Fruit fly (Drosophila melanogaster): ENCODE results near the gene Spec2.

Gene Spec2

dm6 chr3R:5658984-5659802, 35.3 kb upstream of the Spec2 start:
- TF ChIP-seq usp (GFP tag; optimal IDR thresholded peaks at IDR 0.05) (no peak), psq (optimal IDR thresholded peaks at IDR 0.05) (no peak), Dll (optimal IDR thresholded peaks at IDR 0.05) (no peak)

dm6 chr3R:5654692-5655181, 30.8 kb upstream of the Spec2 start, which contains the start of the genes elm and MED27:
TSS of gene elm (minus strand) at chr3R:5654861.
TSS of gene MED27 (plus strand) at chr3R:5655139.
- TF ChIP-seq psq (optimal IDR thresholded peaks at IDR 0.05) = no peak
- no peak for TF ChIP-seq usp (GFP tag; optimal IDR thresholded peaks at IDR 0.05)
- TF ChIP-seq CG8478 (optimal IDR thresholded peaks at IDR 0.05) = no peak
- no peak for TF ChIP-seq Dll (optimal IDR thresholded peaks at IDR 0.05)
- no peak for TF ChIP-seq EcR (GFP tag; optimal IDR thresholded peaks at IDR 0.05)
- no peak for TF ChIP-seq pan (optimal IDR thresholded peaks at IDR 0.05)

dm6 chr3R:5653887-5654286, 30.0 kb upstream of the Spec2 start:
- TF ChIP-seq Dll (optimal IDR thresholded peaks at IDR 0.05) (no peak), usp (GFP tag; optimal IDR thresholded peaks at IDR 0.05) (no peak), pan (optimal IDR thresholded peaks at IDR 0.05) (no peak), EcR (GFP tag; optimal IDR thresholded peaks at IDR 0.05) (no peak), CG8478 (optimal IDR thresholded peaks at IDR 0.05) (no peak), psq (optimal IDR thresholded peaks at IDR 0.05) (no peak)

DNA sequence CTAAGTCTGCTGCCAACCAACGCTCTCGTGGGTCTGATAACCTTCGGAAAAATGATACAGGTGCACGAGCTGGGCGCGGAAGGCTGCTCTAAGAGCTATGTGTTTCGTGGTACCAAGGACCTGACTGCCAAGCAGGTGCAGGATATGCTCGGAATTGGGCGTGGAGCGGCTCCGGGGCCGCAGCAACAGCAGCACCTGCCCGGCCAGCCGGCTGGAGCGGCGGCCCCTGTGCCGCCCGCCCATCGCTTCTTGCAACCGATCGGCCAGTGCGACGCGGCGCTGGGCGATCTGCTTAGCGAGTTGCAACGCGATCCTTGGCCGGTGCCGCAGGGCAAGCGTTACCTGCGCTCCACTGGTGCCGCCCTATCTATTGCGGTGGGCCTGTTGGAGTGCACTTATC, 26.0 kb upstream of the Spec2 start:
- no peak for TF ChIP-seq CG8478 (optimal IDR thresholded peaks at IDR 0.05)
- no peak for TF ChIP-seq psq (optimal IDR thresholded peaks at IDR 0.05)
- TF ChIP-seq pan (optimal IDR thresholded peaks at IDR 0.05) = no peak
- no peak for TF ChIP-seq Dll (optimal IDR thresholded peaks at IDR 0.05)
- no peak for TF ChIP-seq EcR (GFP tag; optimal IDR thresholded peaks at IDR 0.05)
- TF ChIP-seq usp (GFP tag; optimal IDR thresholded peaks at IDR 0.05) = no peak

DNA sequence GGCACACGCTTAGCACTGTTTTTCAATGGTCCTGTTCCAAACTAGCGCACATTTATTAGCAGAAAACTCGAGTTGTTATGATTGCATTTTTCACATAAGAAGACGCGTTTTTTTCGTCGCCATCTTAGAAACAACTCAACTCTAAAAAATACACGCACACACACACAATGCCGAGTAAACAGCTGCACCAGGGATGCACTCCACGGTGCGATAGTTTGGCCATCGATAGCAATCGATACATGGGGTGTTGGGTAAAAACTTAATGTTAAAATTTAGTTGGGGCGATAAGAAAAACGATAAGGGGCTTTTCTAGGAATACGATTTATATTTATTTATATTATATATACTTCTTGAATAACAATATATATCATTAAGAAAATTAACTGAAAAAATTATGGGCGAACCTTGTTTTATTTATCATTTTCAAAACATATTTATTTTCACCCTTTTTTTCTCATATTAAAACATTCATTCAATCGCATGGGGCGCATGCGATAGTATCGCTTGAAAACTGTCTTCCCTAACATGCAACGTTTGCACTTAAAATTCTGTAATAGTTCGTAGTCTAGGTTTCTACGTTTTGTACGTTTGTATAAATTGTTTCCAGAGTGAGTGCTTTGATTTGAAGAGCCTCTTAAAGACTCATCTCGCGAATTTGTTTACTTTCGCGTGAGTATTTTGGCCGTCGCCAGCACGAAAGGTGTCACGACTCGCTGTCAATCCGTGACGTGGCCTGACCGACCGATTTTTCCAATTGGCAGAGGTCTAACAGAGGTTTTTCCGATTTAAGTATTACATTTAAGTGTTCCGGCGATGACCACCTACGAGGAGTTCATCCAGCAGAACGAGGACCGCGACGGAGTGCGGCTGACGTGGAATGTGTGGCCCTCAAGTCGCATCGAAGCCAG, 24.9 kb upstream of the Spec2 start, which contains the start of the genes MTA1-like and Sec23:
Gene MTA1-like, minus strand, starts transcription at position 170 of the 908 bp plus-strand sequence.
Gene Sec23, plus strand, starts transcription at position 497 of the 908 bp plus-strand sequence.
- TF ChIP-seq CG8478 (optimal IDR thresholded peaks at IDR 0.05) (no peak), usp (GFP tag; optimal IDR thresholded peaks at IDR 0.05) (no peak), pan (optimal IDR thresholded peaks at IDR 0.05) (no peak), Dll (optimal IDR thresholded peaks at IDR 0.05) (no peak), EcR (GFP tag; optimal IDR thresholded peaks at IDR 0.05) (no peak), psq (optimal IDR thresholded peaks at IDR 0.05) (no peak)

DNA sequence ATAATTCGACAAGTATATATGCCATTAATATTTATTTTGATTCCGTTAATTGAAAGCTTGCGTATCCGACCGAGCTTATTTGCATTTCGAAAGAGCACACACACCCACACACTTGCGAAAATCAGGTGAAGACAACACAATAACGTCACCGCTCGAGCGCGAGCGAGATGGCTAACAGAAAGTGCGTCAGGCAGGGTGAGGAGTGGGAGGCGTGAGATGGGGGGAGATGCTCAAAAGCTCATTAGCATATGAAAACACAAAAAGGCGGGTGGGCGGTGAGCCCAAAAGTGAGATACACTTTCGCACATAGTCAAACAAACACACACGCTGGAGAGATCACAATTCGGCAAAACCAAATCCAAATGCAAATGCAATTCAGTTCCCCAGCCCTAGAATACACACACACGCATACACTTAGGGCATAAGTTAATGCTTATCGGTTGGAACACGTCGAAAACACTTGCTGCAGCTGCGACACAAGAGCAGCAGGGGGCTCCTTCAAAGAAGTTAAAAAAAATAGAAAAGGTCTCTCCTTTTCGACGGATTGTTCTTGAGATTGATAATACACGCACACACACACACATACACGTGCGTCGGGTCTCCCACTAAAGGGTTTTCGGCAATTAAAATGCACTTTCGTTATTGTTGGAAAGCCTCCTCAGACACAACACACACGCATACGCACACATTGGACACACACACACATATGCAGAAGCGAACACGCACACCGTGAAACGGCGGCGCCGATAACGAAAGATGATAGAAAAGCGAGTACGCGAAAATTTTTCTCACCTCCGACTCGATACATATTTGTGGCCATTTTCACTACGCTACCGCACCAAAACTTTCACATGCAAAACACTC, 24.0 kb upstream of the Spec2 start:
- no peak for TF ChIP-seq Dll (optimal IDR thresholded peaks at IDR 0.05)
- TF ChIP-seq pan (optimal IDR thresholded peaks at IDR 0.05) = no peak
- TF ChIP-seq psq (optimal IDR thresholded peaks at IDR 0.05) = no peak
- TF ChIP-seq usp (GFP tag; optimal IDR thresholded peaks at IDR 0.05) = no peak
- no peak for TF ChIP-seq CG8478 (optimal IDR thresholded peaks at IDR 0.05)
- no peak for TF ChIP-seq EcR (GFP tag; optimal IDR thresholded peaks at IDR 0.05)

dm6 chr3R:5643421-5643820, 19.5 kb upstream of the Spec2 start:
- TF ChIP-seq EcR (GFP tag; optimal IDR thresholded peaks at IDR 0.05) (no peak), Dll (optimal IDR thresholded peaks at IDR 0.05) (no peak), CG8478 (optimal IDR thresholded peaks at IDR 0.05) (no peak), psq (optimal IDR thresholded peaks at IDR 0.05) (no peak), pan (optimal IDR thresholded peaks at IDR 0.05) (no peak), usp (GFP tag; optimal IDR thresholded peaks at IDR 0.05) (no peak)

DNA sequence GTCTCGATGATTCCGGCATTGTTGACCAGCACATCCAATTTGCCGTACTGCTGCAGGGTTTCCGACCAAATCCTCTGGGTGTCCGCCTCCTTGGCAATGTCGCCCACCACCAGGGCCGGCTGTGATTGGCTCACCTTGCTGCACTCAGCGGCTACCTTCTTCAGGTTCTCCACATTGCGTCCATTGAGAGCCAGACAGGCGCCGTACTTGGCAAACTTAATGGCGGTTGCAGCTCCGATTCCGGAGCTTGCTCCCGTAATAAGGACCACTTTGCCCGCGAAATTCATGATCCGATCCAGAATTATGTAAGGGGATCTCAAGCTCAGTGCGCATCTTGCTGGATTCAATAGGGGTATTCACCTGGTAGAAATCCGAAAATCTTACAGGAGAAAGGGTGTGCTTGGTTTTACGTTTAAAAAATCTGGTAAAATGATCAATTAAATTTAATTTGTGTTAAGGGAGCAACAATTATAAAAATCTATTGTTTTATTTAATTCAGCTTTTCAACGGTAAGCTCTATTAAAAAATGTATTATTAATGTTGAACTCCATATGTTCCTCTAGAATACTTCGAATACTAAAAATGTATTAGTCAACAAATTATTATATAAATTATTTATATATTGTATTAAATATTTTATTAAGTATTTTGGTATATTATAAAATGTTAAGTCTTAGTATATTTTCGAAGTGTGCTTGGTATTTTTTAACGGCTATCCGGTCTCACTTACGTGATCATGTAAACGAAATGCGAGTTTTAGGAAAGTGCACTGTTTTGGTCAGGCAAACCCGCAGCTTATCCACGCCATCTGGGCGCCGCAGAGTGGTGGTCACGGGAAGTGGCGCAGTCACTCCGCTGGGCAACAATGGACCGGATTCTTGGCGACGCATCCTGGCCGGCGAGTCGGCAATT, 12.8 kb upstream of the Spec2 start, which contains the start of the genes CG31548 and CG12170:
Gene CG31548, minus strand, starts transcription at position 334 of the 912 bp plus-strand sequence.
Gene CG12170, plus strand, starts transcription at position 716 of the 912 bp plus-strand sequence.
- TF ChIP-seq Dll (optimal IDR thresholded peaks at IDR 0.05) (no peak), CG8478 (optimal IDR thresholded peaks at IDR 0.05) (no peak), psq (optimal IDR thresholded peaks at IDR 0.05) (no peak), EcR (GFP tag; optimal IDR thresholded peaks at IDR 0.05) (no peak), usp (GFP tag; optimal IDR thresholded peaks at IDR 0.05) (no peak)

- TF ChIP-seq EcR (GFP tag; optimal IDR thresholded peaks at IDR 0.05) = no peak
- TF ChIP-seq Dll (optimal IDR thresholded peaks at IDR 0.05) = no peak
- no peak for TF ChIP-seq pan (optimal IDR thresholded peaks at IDR 0.05)
- no peak for TF ChIP-seq psq (optimal IDR thresholded peaks at IDR 0.05)
- TF ChIP-seq usp (GFP tag; optimal IDR thresholded peaks at IDR 0.05) = no peak
- TF ChIP-seq CG8478 (optimal IDR thresholded peaks at IDR 0.05) = no peak
Observed at dm6 chr3R:5635524-5635923, 11.6 kb upstream of the Spec2 start, which contains the start of gene CG31546. TSS of gene CG31546 (minus strand) at chr3R:5635624.

dm6 chr3R:5633437-5633836, 9.5 kb upstream of the Spec2 start, which contains the start of gene CG12171:
TSS of gene CG12171 (plus strand) at chr3R:5633627.
- TF ChIP-seq psq (optimal IDR thresholded peaks at IDR 0.05) (no peak), EcR (GFP tag; optimal IDR thresholded peaks at IDR 0.05) (no peak), pan (optimal IDR thresholded peaks at IDR 0.05) (no peak), CG8478 (optimal IDR thresholded peaks at IDR 0.05) (no peak), Dll (optimal IDR thresholded peaks at IDR 0.05) (no peak), usp (GFP tag; optimal IDR thresholded peaks at IDR 0.05) (no peak)
